Worm (Caenorhabditis elegans): ENCODE measurements around the gene nas-7.

DNA sequence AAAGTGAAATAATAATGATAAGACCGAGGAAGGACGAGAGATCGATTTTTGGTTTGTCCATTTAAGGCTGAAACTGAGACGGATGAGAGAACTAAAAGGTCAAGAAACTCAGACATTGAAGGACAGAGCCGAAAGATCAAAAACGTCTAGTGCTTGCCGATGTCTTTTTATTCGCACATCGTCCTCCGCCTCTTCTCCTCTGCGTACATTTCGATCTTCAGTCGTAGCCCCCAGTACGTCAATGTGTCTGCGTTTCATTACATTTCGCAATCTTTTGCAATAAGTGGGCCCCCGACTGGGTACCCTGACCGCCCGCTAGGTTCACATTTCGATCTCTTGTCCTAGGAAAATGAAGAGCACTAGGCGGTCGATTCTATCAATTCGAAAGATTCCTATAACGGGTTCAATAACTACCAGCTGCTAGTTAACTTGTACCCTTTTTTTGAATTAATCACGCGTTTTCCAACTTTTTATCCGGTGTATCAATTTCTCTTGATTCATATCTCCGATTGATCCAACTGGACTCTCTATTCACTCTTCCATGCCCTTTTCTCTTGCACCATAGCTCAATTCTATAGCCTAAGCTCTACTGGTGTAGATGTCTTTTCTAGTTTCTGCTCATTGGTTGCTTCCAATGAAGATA is 10.4 kb downstream of the nas-7 start:
- no peak for TF ChIP-seq skn-1 (tag; optimal IDR thresholded peaks at IDR 0.05)
- no peak for TF ChIP-seq lin-11 (tag; optimal IDR thresholded peaks at IDR 0.05)
- TF ChIP-seq ztf-1 (GFP tag; conservative IDR thresholded peaks at IDR 0.05), result no peak
